Fruit fly (Drosophila melanogaster) whole organism: ENCODE results near the gene Non3.

Experiments
- CG8478 ChIP-seq: fragments of >200 bp; optimal IDR thresholded peaks from 2 replicates; lab custom pipeline; 2018; ENCODE audit warnings: inconsistent platforms
- Dll ChIP-seq: fragments of >200 bp; optimal IDR thresholded peaks from 2 replicates; lab custom pipeline; 2017
- pan ChIP-seq: fragments of >200 bp; optimal IDR thresholded peaks from 2 replicates; lab custom pipeline; 2017
- psq ChIP-seq: fragments of >200 bp; optimal IDR thresholded peaks from 2 replicates; lab custom pipeline; 2017
- usp ChIP-seq: fragments of >200 bp; optimal IDR thresholded peaks from 2 replicates; lab custom pipeline; 2017; ENCODE audit warnings: missing biosample characterization, missing genetic modification characterization, mixed read lengths

DNA sequence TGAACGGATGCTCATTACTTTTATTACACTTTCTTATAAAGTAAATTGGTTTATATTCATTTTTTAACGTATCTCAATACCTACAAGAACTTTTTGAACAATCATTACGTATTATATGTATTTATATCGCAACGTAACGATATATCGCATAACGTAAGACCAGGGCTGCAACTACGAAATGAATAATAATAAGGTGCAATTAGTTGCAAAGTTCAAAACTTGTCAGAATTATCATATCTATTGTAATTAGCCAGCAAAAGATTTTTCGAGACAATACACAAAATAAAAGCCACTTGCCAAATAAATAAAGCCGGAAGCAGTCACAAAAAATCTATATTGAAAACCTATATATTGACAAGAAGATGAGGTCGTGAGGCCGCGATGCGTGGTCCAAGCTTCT, 8.2 kb upstream of the Non3 start:
- TF ChIP-seq CG8478 (lab: Kevin White, UChicago) (no peak), pan (lab: Kevin White, UChicago) (no peak), usp (GFP tag; lab: Kevin White, UChicago) (no peak), Dll (lab: Kevin White, UChicago) (no peak), psq (lab: Kevin White, UChicago) (no peak)
